Fruit fly (Drosophila melanogaster): Measurements from ENCODE around the gene Rbp.

Gene Rbp

dm6 chr3R:15409110-15409771 lies 34.8 kb downstream of the Rbp start:
- TF ChIP-seq CG17801 (GFP tag; optimal IDR thresholded peaks at IDR 0.05; ENCODE audit: partially characterized antibody): no peak

dm6 chr3R:15409772-15410688 lies 35.6 kb downstream of the Rbp start:
- peak; percentile 22 for TF ChIP-seq CG17801 (GFP tag; optimal IDR thresholded peaks at IDR 0.05; ENCODE audit: partially characterized antibody)

dm6 chr3R:15410689-15411587 lies 36.5 kb downstream of the Rbp start:
- no peak for TF ChIP-seq CG17801 (GFP tag; optimal IDR thresholded peaks at IDR 0.05; ENCODE audit: partially characterized antibody)

dm6 chr3R:15414936-15415601 lies 40.6 kb downstream of the Rbp start:
- no peak for TF ChIP-seq CG17801 (GFP tag; optimal IDR thresholded peaks at IDR 0.05; ENCODE audit: partially characterized antibody)

- TF ChIP-seq CG17801 (GFP tag; optimal IDR thresholded peaks at IDR 0.05; ENCODE audit: partially characterized antibody): no peak
Observed at dm6 chr3R:15417761-15418754, 43.6 kb downstream of the Rbp start.

dm6 chr3R:15418824-15419530 lies 44.5 kb downstream of the Rbp start:
- TF ChIP-seq CG17801 (GFP tag; optimal IDR thresholded peaks at IDR 0.05; ENCODE audit: partially characterized antibody): no peak

- no peak for TF ChIP-seq CG17801 (GFP tag; optimal IDR thresholded peaks at IDR 0.05; ENCODE audit: partially characterized antibody)
Observed at dm6 chr3R:15420375-15420931, 46.0 kb downstream of the Rbp start.

- no peak for TF ChIP-seq CG17801 (GFP tag; optimal IDR thresholded peaks at IDR 0.05; ENCODE audit: partially characterized antibody)
Observed at dm6 chr3R:15424187-15424586, 49.8 kb downstream of the Rbp start.

dm6 chr3R:15425638-15426487 lies 51.4 kb downstream of the Rbp start:
- no peak for TF ChIP-seq CG17801 (GFP tag; optimal IDR thresholded peaks at IDR 0.05; ENCODE audit: partially characterized antibody)

- no peak for TF ChIP-seq CG17801 (GFP tag; optimal IDR thresholded peaks at IDR 0.05; ENCODE audit: partially characterized antibody)
Observed at dm6 chr3R:15427199-15427817, 52.9 kb downstream of the Rbp start.

dm6 chr3R:15427818-15428199 lies 53.4 kb downstream of the Rbp start:
- TF ChIP-seq CG17801 (GFP tag; optimal IDR thresholded peaks at IDR 0.05; ENCODE audit: partially characterized antibody): no peak

Measured in ovary, adult (tissue).